Worm (Caenorhabditis elegans): ENCODE results near the gene srbc-54.

DNA sequence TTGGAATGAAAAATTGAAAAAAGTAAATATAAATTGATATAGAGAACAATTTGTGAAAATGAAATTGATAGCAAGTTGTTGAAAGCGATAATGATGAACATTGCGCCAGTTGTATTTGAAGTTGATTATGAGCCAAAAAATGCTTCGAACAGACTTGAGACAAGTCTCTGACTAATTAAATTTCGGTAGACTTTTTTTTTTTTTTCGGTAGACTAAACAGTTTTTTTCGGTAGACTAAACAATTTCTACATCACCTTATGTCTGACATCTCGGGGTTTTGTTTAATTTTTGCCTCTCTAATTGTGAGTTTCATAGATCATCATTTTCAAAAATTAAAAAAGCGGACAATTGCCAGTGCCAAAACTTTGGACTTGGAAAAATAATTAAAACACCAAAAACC lies at the start of gene srbc-54:
- TF ChIP-seq mep-1 (tag; optimal IDR thresholded peaks at IDR 0.05) (no peak), dve-1 (tag; optimal IDR thresholded peaks at IDR 0.05; ENCODE audit: insufficient read depth) (no peak), mxl-3 (GFP tag; optimal IDR thresholded peaks at IDR 0.05) (no peak), jun-1 (tag; optimal IDR thresholded peaks at IDR 0.05) (no peak), ZK546.5 (tag; optimal IDR thresholded peaks at IDR 0.05) (no peak), unc-62 (GFP tag; optimal IDR thresholded peaks at IDR 0.05 in 1 of 2) (no peak), unc-62 (tag; optimal IDR thresholded peaks at IDR 0.05) (no peak)

Measured in whole organism, L4 larva.